Worm (Caenorhabditis elegans) whole organism, L4 larva: ENCODE data around the gene scl-1.

Experiments used
- F10B5.3 ChIP-seq: sonication (generic microtip); optimal IDR thresholded peaks from 2 replicates; lab custom pipeline; 2016; ENCODE audit warnings: mild to moderate bottlenecking, missing genetic modification characterization, missing compliant biosample characterization
- Y5F2A.4 ChIP-seq: fragments of 200-800 bp; sonication (Bioruptor generic); optimal IDR thresholded peaks from 2 replicates; lab custom pipeline; 2018; ENCODE audit warnings: mild to moderate bottlenecking, missing genetic modification characterization, missing compliant biosample characterization
- Y75B8A.6 ChIP-seq: fragments of 200-800 bp; sonication (Bioruptor generic); IDR thresholded peaks from 2 replicates; pipeline ENCODE4 v1.3.6; 2022; ENCODE audit warnings: missing genetic modification reagents, missing genetic modification characterization, missing compliant biosample characterization
- ZK337.2 ChIP-seq: fragments of 200-800 bp; sonication (Bioruptor generic); IDR thresholded peaks from 2 replicates; pipeline ENCODE4 v1.3.6; 2022; ENCODE audit warnings: missing genetic modification reagents, missing genetic modification characterization, missing compliant biosample characterization
- aha-1 ChIP-seq: fragments of 150-350 bp; peaks from one replicate; lab custom pipeline; 2014; ENCODE audit warnings: missing biosample characterization, missing genetic modification characterization
- ceh-32 ChIP-seq: sonication (generic microtip); optimal IDR thresholded peaks from 2 replicates; lab custom pipeline; 2016; ENCODE audit warnings: mild to moderate bottlenecking, missing genetic modification characterization, missing compliant biosample characterization; ENCODE audit not compliant: poor library complexity
- ceh-44 ChIP-seq: fragments of 200-800 bp; sonication (Bioruptor generic); IDR thresholded peaks from 2 replicates; pipeline ENCODE4 v1.3.6; 2022; ENCODE audit warnings: missing genetic modification reagents, missing genetic modification characterization, missing compliant biosample characterization
- ces-1 ChIP-seq: fragments of 150-350 bp; sonication (generic microtip); optimal IDR thresholded peaks from 4 replicates; lab custom pipeline; 2014; ENCODE audit warnings: missing biosample characterization, missing genetic modification reagents, missing genetic modification characterization
- daf-12 ChIP-seq: fragments of 150-350 bp; optimal IDR thresholded peaks from 2 replicates; lab custom pipeline; 2014; ENCODE audit warnings: missing biosample characterization, missing genetic modification reagents, missing genetic modification characterization
- daf-8 ChIP-seq: fragments of 200-800 bp; sonication (Bioruptor generic); IDR thresholded peaks from 2 replicates; pipeline ENCODE4 v1.3.6; 2022; ENCODE audit warnings: missing genetic modification characterization, missing compliant biosample characterization
- dmd-6 ChIP-seq: fragments of 200-800 bp; sonication (Bioruptor generic); IDR thresholded peaks from 2 replicates; pipeline ENCODE4 v1.3.6; 2022; ENCODE audit warnings: missing genetic modification reagents, missing genetic modification characterization, missing compliant biosample characterization
- fkh-10 ChIP-seq: fragments of 150-350 bp; optimal IDR thresholded peaks from 2 replicates; lab custom pipeline; 2014; ENCODE audit warnings: missing biosample characterization, missing genetic modification reagents, missing genetic modification characterization
- hif-1 ChIP-seq, 2 experiments: sonication (generic microtip); optimal IDR thresholded peaks; 2 replicates each; lab custom pipeline; 2016 to 2017; ENCODE audit warnings: missing compliant biosample characterization in 2 of 2, missing genetic modification characterization in 2 of 2, missing genetic modification reagents in 2 of 2, missing genotype in 2 of 2, mild to moderate bottlenecking in 1 of 2
- jun-1 ChIP-seq: fragments of 150-350 bp; optimal IDR thresholded peaks from 2 replicates; lab custom pipeline; 2014; ENCODE audit warnings: missing biosample characterization, missing genetic modification reagents, missing genetic modification characterization
- lin-1 ChIP-seq: fragments of 200-800 bp; sonication (Bioruptor generic); IDR thresholded peaks from 2 replicates; pipeline ENCODE4 v1.3.6; 2022; ENCODE audit warnings: missing genetic modification reagents, missing genetic modification characterization, missing compliant biosample characterization
- lin-15B ChIP-seq: fragments of 150-350 bp; sonication (generic microtip); optimal IDR thresholded peaks from 3 replicates; lab custom pipeline; 2014; ENCODE audit warnings: missing biosample characterization, missing genetic modification characterization
- lin-29 ChIP-seq: fragments of 200-800 bp; sonication (Bioruptor generic); IDR thresholded peaks from 2 replicates; pipeline ENCODE4 v1.3.6; 2022; ENCODE audit warnings: missing genetic modification reagents, missing genetic modification characterization, missing compliant biosample characterization
- lin-39 ChIP-seq: fragments of 150-350 bp; optimal IDR thresholded peaks from 2 replicates; lab custom pipeline; 2014; ENCODE audit warnings: missing biosample characterization, missing genetic modification reagents, missing genetic modification characterization
- lir-3 ChIP-seq: sonication (generic microtip); optimal IDR thresholded peaks from 2 replicates; lab custom pipeline; 2016; ENCODE audit warnings: mild to moderate bottlenecking, missing genetic modification characterization, missing compliant biosample characterization
- madf-9 ChIP-seq: fragments of 200-800 bp; sonication (Bioruptor generic); conservative IDR thresholded peaks from 2 replicates; pipeline ENCODE4 v1.3.6; 2022; ENCODE audit warnings: missing genetic modification reagents, missing genetic modification characterization, missing compliant biosample characterization
- mxl-3 ChIP-seq: fragments of 200-800 bp; sonication (Bioruptor generic); optimal IDR thresholded peaks from 2 replicates; lab custom pipeline; 2018; ENCODE audit warnings: mild to moderate bottlenecking, missing genetic modification characterization, missing compliant biosample characterization
- nhr-25 ChIP-seq: sonication (generic microtip); optimal IDR thresholded peaks from 2 replicates; lab custom pipeline; 2017; ENCODE audit warnings: missing genetic modification characterization, mild to moderate bottlenecking, missing compliant biosample characterization, antibody characterized with exemption, moderate library complexity, borderline replicate concordance; ENCODE audit not compliant: insufficient read depth
- nhr-28 ChIP-seq: fragments of 150-350 bp; optimal IDR thresholded peaks from 2 replicates; lab custom pipeline; 2014; ENCODE audit warnings: missing biosample characterization, missing genetic modification characterization
- nhr-42 ChIP-seq: fragments of 200-800 bp; sonication (Bioruptor generic); IDR thresholded peaks from 2 replicates; pipeline ENCODE4 v1.3.6; 2022; ENCODE audit warnings: missing genetic modification characterization, missing compliant biosample characterization
- nhr-48 ChIP-seq: sonication (generic microtip); optimal IDR thresholded peaks from 2 replicates; lab custom pipeline; 2016; ENCODE audit warnings: mild to moderate bottlenecking, missing genetic modification characterization, missing compliant biosample characterization
- pha-4 ChIP-seq, 2 experiments: fragments of 150-350 bp in 1 of 2; fragments of 200-800 bp in 1 of 2; sonication (Bioruptor generic) in 1 of 2; IDR thresholded peaks in 1 of 2; optimal IDR thresholded peaks in 1 of 2; 2 replicates each; pipeline versions ENCODE4 v1.3.6 to Lab custom; 2014 to 2022; ENCODE audit warnings: missing genetic modification characterization in 2 of 2, missing genetic modification reagents in 2 of 2, missing biosample characterization in 1 of 2, missing compliant biosample characterization in 1 of 2
- pqm-1 ChIP-seq: sonication (generic microtip); optimal IDR thresholded peaks from 2 replicates; lab custom pipeline; 2017; ENCODE audit warnings: missing biosample characterization, missing genetic modification characterization
- rbr-2 ChIP-seq: sonication (generic microtip); optimal IDR thresholded peaks from 2 replicates; lab custom pipeline; 2016; ENCODE audit warnings: missing genotype, missing genetic modification characterization, missing compliant biosample characterization
- spr-1 ChIP-seq: sonication (generic microtip); optimal IDR thresholded peaks from 2 replicates; lab custom pipeline; 2016; ENCODE audit warnings: mild to moderate bottlenecking, missing genetic modification characterization, missing compliant biosample characterization
- tra-1 ChIP-seq: fragments of 200-800 bp; sonication (Bioruptor generic); IDR thresholded peaks from 2 replicates; pipeline ENCODE4 v1.3.6; 2022; ENCODE audit warnings: missing genetic modification reagents, missing genetic modification characterization, missing compliant biosample characterization
- unc-130 ChIP-seq: sonication (generic microtip); optimal IDR thresholded peaks from 2 replicates; lab custom pipeline; 2016; ENCODE audit warnings: missing genetic modification reagents, missing genetic modification characterization, missing compliant biosample characterization
- unc-62 ChIP-seq, 3 experiments: fragments of 150-350 bp in 1 of 3; sonication (generic microtip); optimal IDR thresholded peaks in 2 of 3; peaks in 1 of 3; 1 replicate in 1 of 3; 2 replicates in 2 of 3; lab custom pipeline; 2014 to 2017; ENCODE audit warnings: missing biosample characterization in 3 of 3, missing genetic modification characterization in 3 of 3, missing genetic modification reagents in 3 of 3, missing genotype in 1 of 3
- ztf-11 ChIP-seq: fragments of 150-350 bp; optimal IDR thresholded peaks from 2 replicates; lab custom pipeline; 2014; ENCODE audit warnings: missing biosample characterization, missing genetic modification characterization

Gene scl-1

ce11 chrIV:13044980-13045379 is 11.1 kb upstream of the scl-1 start:
- no peak for TF ChIP-seq nhr-28 (tag; lab: Kevin White, UChicago)
- peak; percentile 90 for TF ChIP-seq aha-1 (tag; lab: Kevin White, UChicago)

- no peak for TF ChIP-seq tra-1
- TF ChIP-seq unc-62 (GFP tag; optimal IDR thresholded peaks at IDR 0.05 in 1 of 2; lab: Kevin White, UChicago) = peak in 1 of 2 experiments; percentile 49
- no peak for TF ChIP-seq unc-62 (tag; optimal IDR thresholded peaks at IDR 0.05; lab: Kevin White, UChicago)
- TF ChIP-seq, all 104 proteins: peak for 1
These were observed 9.3 kb upstream of the scl-1 start, which contains the start of gene scl-9 for ce11 chrIV:13046848-13047247. Gene scl-9, plus strand, starts transcription at chrIV:13047148.

- TF ChIP-seq nhr-48 (tag; lab: Kevin White, UChicago) (no peak), madf-9 (no peak), ztf-11 (tag; lab: Kevin White, UChicago) (no peak), lir-3 (tag; lab: Kevin White, UChicago) (no peak), lin-1 (no peak), mxl-3 (GFP tag; lab: Kevin White, UChicago) (no peak), nhr-25 (tag; lab: Kevin White, UChicago) (no peak), F10B5.3 (tag; lab: Kevin White, UChicago) (no peak), ceh-32 (tag; lab: Kevin White, UChicago) (no peak), ZK337.2 (GFP tag; lab: Robert Waterston, UW) (no peak), lin-39 (no peak), pha-4 (GFP tag; IDR thresholded peaks at IDR 0.05; lab: Robert Waterston, UW) (no peak), pha-4 (tag; optimal IDR thresholded peaks at IDR 0.05; lab: Kevin White, UChicago) (no peak), ceh-44 (GFP tag; lab: Robert Waterston, UW) (no peak), lin-29 (GFP tag; lab: Robert Waterston, UW) (no peak), dmd-6 (GFP tag; lab: Robert Waterston, UW) (no peak), Y75B8A.6 (no peak), spr-1 (tag; lab: Kevin White, UChicago) (no peak)
- TF ChIP-seq, all 104 proteins: peak for 0
These were observed 8.0 kb upstream of the scl-1 start, which contains the start of gene scl-10 for ce11 chrIV:13048157-13048556. Gene scl-10, plus strand, starts transcription at chrIV:13048457.

- TF ChIP-seq ZK337.2 (GFP tag; lab: Robert Waterston, UW) (no peak), tra-1 (no peak), rbr-2 (tag; lab: Kevin White, UChicago) (no peak), hif-1 (tag; optimal IDR thresholded peaks at IDR 0.05; lab: Kevin White, UChicago) (no peak), nhr-42 (GFP tag; lab: Robert Waterston, UW) (no peak), lin-15B (tag; lab: Kevin White, UChicago) (no peak), daf-12 (tag; lab: Kevin White, UChicago) (no peak), daf-8 (GFP tag; lab: Robert Waterston, UW) (no peak), pqm-1 (tag; lab: Kevin White, UChicago) (no peak), jun-1 (tag; lab: Kevin White, UChicago) (no peak), unc-130 (no peak), fkh-10 (GFP tag; lab: Kevin White, UChicago) (no peak), Y5F2A.4 (GFP tag; lab: Kevin White, UChicago) (no peak), ces-1 (GFP tag; lab: Kevin White, UChicago) (no peak)
These were observed 5.1 kb upstream of the scl-1 start, which contains the start of gene scl-11 for ce11 chrIV:13051073-13051472. Gene scl-11, plus strand, starts transcription at chrIV:13051373.
